In genomic region chrX:1610079-1610478, dm6 we compare ENCODE assay signal across 3 fruit fly cellular contexts.
TF ChIP-seq lines count a peak whose summit lies in the region.

No protein-coding gene starts in this region.

TF ChIP-seq in whole organism, prepupa, 60 proteins besides CTCF, POLR2A, EP300 and RAD21:
- no peak for TF ChIP-seq fd85E (GFP tag; optimal IDR thresholded peaks at IDR 0.05; lab: Kevin White, UChicago)
- no peak for TF ChIP-seq CG11902 (GFP tag; optimal IDR thresholded peaks at IDR 0.05; lab: Kevin White, UChicago)
- TF ChIP-seq svp (GFP tag; lab: Kevin White, UChicago) = peak; percentile 71
- TF ChIP-seq vri (GFP tag; optimal IDR thresholded peaks at IDR 0.05; lab: Kevin White, UChicago) = peak; percentile 99
- TF ChIP-seq Eip78C (GFP tag; lab: Kevin White, UChicago) = peak; percentile 39

TF ChIP-seq in whole organism, pupa, 21 proteins besides CTCF, POLR2A, EP300 and RAD21:
- TF ChIP-seq CG17806 (tag; optimal IDR thresholded peaks at IDR 0.05; lab: Kevin White, UChicago) (no peak), CG34367 (tag; optimal IDR thresholded peaks at IDR 0.05; lab: Kevin White, UChicago) (no peak), EcR (GFP tag; optimal IDR thresholded peaks at IDR 0.05; lab: Kevin White, UChicago) (peak; percentile 86)

TF ChIP-seq in whole organism, wandering third instar larva, 38 proteins besides CTCF, POLR2A, EP300 and RAD21:
- TF ChIP-seq Mio (GFP tag; optimal IDR thresholded peaks at IDR 0.05; lab: Kevin White, UChicago) (no peak), tai (GFP tag; optimal IDR thresholded peaks at IDR 0.05; lab: Kevin White, UChicago) (peak; percentile 62), sage (GFP tag; optimal IDR thresholded peaks at IDR 0.05; lab: Kevin White, UChicago) (no peak), dl (GFP tag; optimal IDR thresholded peaks at IDR 0.05; lab: Kevin White, UChicago; ENCODE audit: insufficient read depth in 1 of 2, partially characterized antibody in 2 of 2) (peak in 1 of 2 experiments; percentile 27), HLH106 (tag; optimal IDR thresholded peaks at IDR 0.05; lab: Kevin White, UChicago) (no peak), h (GFP tag; optimal IDR thresholded peaks at IDR 0.05; lab: Kevin White, UChicago) (peak; percentile 35), Dfd (GFP tag; optimal IDR thresholded peaks at IDR 0.05; lab: Kevin White, UChicago) (no peak), Rel (GFP tag; optimal IDR thresholded peaks at IDR 0.05; lab: Kevin White, UChicago) (no peak), Rel (tag; optimal IDR thresholded peaks at IDR 0.05; lab: Kevin White, UChicago) (peak; percentile 77), psq (GFP tag; optimal IDR thresholded peaks at IDR 0.05; lab: Kevin White, UChicago) (peak; percentile 14), Hr83 (GFP tag; optimal IDR thresholded peaks at IDR 0.05; lab: Kevin White, UChicago; ENCODE audit: poor library complexity, severe bottlenecking) (peak; percentile 17), Jra (GFP tag; optimal IDR thresholded peaks at IDR 0.05; lab: Kevin White, UChicago) (peak; percentile 24), Dif (GFP tag; optimal IDR thresholded peaks at IDR 0.05; lab: Kevin White, UChicago; ENCODE audit: partially characterized antibody) (peak; percentile 45)
